Worm (Caenorhabditis elegans) whole organism, L2 larva: ENCODE data around the gene gck-1.

Source experiments
- elt-1 ChIP-seq: fragments of 150-350 bp; optimal IDR thresholded peaks from 2 replicates; lab custom pipeline; 2014; ENCODE audit warnings: missing biosample characterization, missing genetic modification characterization
- lin-13 ChIP-seq: fragments of 150-350 bp; optimal IDR thresholded peaks from 2 replicates; lab custom pipeline; 2014; ENCODE audit warnings: missing biosample characterization, missing genetic modification reagents, missing genetic modification characterization

- TF ChIP-seq lin-13 (GFP tag; lab: Kevin White, UChicago) = no peak
- TF ChIP-seq elt-1 (tag; lab: Kevin White, UChicago) = no peak
These were observed 766 bp downstream of the gck-1 start for ce11 chrV:8948365-8948764.
